Fruit fly (Drosophila melanogaster) whole organism, adult: ENCODE data around the gene CG8620.

Experiments
- CG33017 ChIP-seq: fragments of 200-800 bp; sonication (Bioruptor generic); optimal IDR thresholded peaks from 2 replicates; lab custom pipeline; 2018; ENCODE audit warnings: missing biosample characterization, mild to moderate bottlenecking, missing genetic modification characterization, moderate library complexity
- CG5204 ChIP-seq: fragments of 200-800 bp; sonication (Bioruptor generic); optimal IDR thresholded peaks from 2 replicates; lab custom pipeline; 2016; ENCODE audit warnings: missing biosample characterization, missing genetic modification characterization
- Mnt ChIP-seq: fragments of 200-800 bp; sonication (Bioruptor generic); optimal IDR thresholded peaks from 2 replicates; lab custom pipeline; 2016; ENCODE audit warnings: missing biosample characterization, mild to moderate bottlenecking, missing genetic modification characterization

- TF ChIP-seq CG5204 (GFP tag; lab: Kevin White, UChicago) = no peak
- no peak for TF ChIP-seq Mnt
- TF ChIP-seq CG33017 (tag; lab: Kevin White, UChicago) = no peak
Measured at dm6 chr3L:7128214-7129008, 29.5 kb upstream of the CG8620 start, which contains the start of the genes Acbp4 and Acbp6.
